Worm (Caenorhabditis elegans) whole organism, L4/young adult: ENCODE data around the gene B0348.2.

Experiments
- W03F9.2 ChIP-seq: fragments of 150-350 bp; optimal IDR thresholded peaks from 2 replicates; lab custom pipeline; 2014; ENCODE audit warnings: missing biosample characterization, missing genetic modification characterization
- dao-5 ChIP-seq: sonication (generic microtip); optimal IDR thresholded peaks from 2 replicates; lab custom pipeline; 2016; ENCODE audit warnings: missing genotype, missing genetic modification characterization, moderate library complexity, missing compliant biosample characterization
- him-1 ChIP-seq: sonication (generic microtip); optimal IDR thresholded peaks from 2 replicates; lab custom pipeline; 2016; ENCODE audit warnings: missing genotype, missing genetic modification reagents, missing genetic modification characterization, missing compliant biosample characterization

B0348.2 gene

DNA sequence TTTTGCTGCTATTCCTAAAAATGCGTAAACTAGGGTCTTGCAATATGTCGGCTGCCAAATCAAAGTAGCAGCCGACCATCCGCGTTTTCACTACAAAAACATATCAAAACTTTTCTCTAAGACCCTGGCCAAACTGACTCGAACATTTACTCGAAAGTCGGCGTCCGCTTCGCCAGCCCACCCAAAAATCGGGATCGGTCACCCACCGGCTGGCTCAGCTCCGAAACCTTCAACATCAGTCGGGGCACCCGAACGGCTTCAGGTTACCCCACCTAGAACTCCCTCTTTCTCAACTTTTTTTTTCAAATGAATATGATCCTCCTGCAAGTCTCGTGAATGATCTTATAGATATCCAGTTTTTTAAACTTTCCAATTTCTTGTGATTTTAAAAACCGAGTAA lies 7.4 kb upstream of the B0348.2 start:
- TF ChIP-seq him-1 (no peak), W03F9.2 (tag; lab: Kevin White, UChicago) (no peak), dao-5 (no peak)

- TF ChIP-seq W03F9.2 (tag; lab: Kevin White, UChicago) (no peak), dao-5 (no peak), him-1 (no peak)
Measured at ce11 chrV:43070-43469, 2.0 kb upstream of the B0348.2 start.

ce11 chrV:44026-44425 lies 1.1 kb upstream of the B0348.2 start:
- no peak for TF ChIP-seq W03F9.2 (tag; lab: Kevin White, UChicago)

- no peak for TF ChIP-seq dao-5
- TF ChIP-seq him-1: no peak
- TF ChIP-seq W03F9.2 (tag; lab: Kevin White, UChicago): no peak
Measured at ce11 chrV:47799-48198, 2.7 kb downstream of the B0348.2 start.

DNA sequence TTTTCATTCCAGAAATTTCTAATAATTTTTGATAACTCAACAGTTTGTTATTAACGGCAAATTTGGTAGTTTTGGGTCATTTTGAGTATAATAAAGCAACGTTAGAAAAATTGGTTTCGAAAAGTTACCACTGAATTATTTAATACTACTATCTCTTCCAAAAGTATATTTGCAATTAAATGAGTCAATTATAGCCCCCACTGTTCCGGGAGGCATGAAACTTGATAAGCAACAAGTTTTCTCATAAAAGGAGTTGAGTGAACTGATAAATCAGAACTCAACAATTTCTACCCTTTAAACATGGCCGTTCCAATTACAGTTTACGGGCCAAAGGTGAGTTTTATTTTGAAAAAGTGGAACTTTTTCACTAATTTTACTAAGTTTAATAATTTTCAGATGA lies 3.5 kb downstream of the B0348.2 start, which contains the start of gene B0348.1:
Gene B0348.1, plus strand, starts transcription at position 301 of the 400 bp plus-strand sequence.
- no peak for TF ChIP-seq W03F9.2 (tag; lab: Kevin White, UChicago)
- no peak for TF ChIP-seq him-1
- no peak for TF ChIP-seq dao-5

- TF ChIP-seq dao-5 (no peak), him-1 (no peak), W03F9.2 (tag; lab: Kevin White, UChicago) (no peak)
Measured at ce11 chrV:53286-53685, 8.2 kb downstream of the B0348.2 start.

DNA sequence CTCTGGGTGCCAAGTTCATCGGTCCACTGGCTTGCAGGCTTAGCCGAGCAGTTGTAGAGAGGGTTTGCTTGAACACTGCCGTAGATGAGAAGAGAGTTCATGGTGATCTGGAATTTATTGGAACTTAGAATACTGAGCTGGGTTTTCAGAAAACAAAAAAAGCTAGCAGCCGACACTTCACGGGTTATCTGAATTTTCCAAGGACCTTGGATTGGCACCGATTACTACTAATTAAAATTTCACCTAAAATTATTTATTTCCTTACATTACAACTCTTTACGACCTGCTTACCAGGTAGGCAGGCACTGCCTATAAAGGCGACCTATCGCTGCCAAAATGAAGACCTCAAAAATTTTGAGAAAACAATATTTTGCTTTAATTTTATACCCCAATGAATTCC lies 10.8 kb downstream of the B0348.2 start, which contains the start of gene srt-52:
Gene srt-52, minus strand, starts transcription at position 101 of the 400 bp plus-strand sequence.
- no peak for TF ChIP-seq W03F9.2 (tag; lab: Kevin White, UChicago)
- TF ChIP-seq him-1: no peak
- no peak for TF ChIP-seq dao-5

- TF ChIP-seq W03F9.2 (tag; lab: Kevin White, UChicago): no peak
- no peak for TF ChIP-seq dao-5
Measured at ce11 chrV:58971-59370, 13.9 kb downstream of the B0348.2 start, which contains the start of gene cyp-29A3. Gene cyp-29A3, plus strand, starts transcription at chrV:59239.

- no peak for TF ChIP-seq W03F9.2 (tag; lab: Kevin White, UChicago)
- no peak for TF ChIP-seq him-1
- no peak for TF ChIP-seq dao-5
Measured at ce11 chrV:63887-64286, 18.8 kb downstream of the B0348.2 start.

DNA sequence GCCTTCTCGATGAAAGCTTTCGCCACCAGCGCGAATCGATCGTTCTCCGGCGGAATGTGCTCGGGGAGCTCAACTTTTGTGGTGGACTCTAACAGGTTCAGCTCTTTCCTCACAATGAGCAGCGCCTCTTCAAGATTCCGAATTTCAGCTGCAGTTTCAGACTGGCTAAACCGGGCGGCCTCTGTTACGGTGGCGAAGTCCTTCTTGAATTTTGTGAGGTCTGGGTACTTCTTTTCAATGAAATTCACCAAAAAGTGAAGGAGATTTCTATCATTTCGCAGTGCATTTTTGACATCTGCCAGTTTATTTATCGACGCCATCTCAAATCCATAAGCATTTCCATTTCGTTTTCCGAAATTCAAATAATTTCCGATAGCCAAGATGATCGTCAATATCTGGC lies 21.4 kb downstream of the B0348.2 start:
- TF ChIP-seq him-1 (no peak), dao-5 (no peak)

DNA sequence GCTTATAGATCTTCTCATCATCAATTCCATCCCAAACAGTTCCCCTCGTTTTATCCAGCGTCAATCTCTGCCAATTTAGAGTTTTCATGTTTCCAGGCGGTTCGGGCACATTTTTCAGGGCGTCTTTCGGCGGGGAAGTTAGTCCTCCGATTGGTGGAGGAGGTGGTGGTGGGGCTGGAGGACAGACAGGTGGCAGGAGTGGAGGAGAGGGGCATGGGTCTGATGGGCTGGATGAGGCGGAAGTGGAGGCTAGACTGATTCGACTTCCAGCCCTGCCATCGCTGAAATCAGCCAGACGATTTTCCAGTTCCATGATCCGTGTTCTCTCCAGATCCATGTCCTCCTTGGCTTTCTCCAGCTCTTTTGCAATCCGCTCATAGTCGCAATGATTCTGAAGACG lies 23.0 kb downstream of the B0348.2 start:
- no peak for TF ChIP-seq him-1
- TF ChIP-seq W03F9.2 (tag; lab: Kevin White, UChicago): no peak
- no peak for TF ChIP-seq dao-5

- no peak for TF ChIP-seq dao-5
- TF ChIP-seq him-1: no peak
- TF ChIP-seq W03F9.2 (tag; lab: Kevin White, UChicago): no peak
Measured at ce11 chrV:83732-84131, 38.6 kb downstream of the B0348.2 start, which contains the start of gene daam-1. Gene daam-1, minus strand, starts transcription at chrV:83832.
